Worm (Caenorhabditis elegans): ENCODE measurements around the gene nhr-91.

- TF ChIP-seq nhr-11 (tag; optimal IDR thresholded peaks at IDR 0.05) (no peak), snpc-4 (tag; optimal IDR thresholded peaks at IDR 0.05) (no peak), zag-1 (tag; optimal IDR thresholded peaks at IDR 0.05) (no peak), ceh-82 (tag; optimal IDR thresholded peaks at IDR 0.05) (no peak), blmp-1 (tag; optimal IDR thresholded peaks at IDR 0.05; ENCODE audit: insufficient read depth) (peak; percentile 51), lin-13 (GFP tag; optimal IDR thresholded peaks at IDR 0.05) (no peak), egl-27 (tag; optimal IDR thresholded peaks at IDR 0.05) (no peak), lin-39 (tag; optimal IDR thresholded peaks at IDR 0.05) (no peak)
Observed at ce11 chrX:15307677-15308076, 1.5 kb upstream of the nhr-91 start.
